Worm (Caenorhabditis elegans) whole organism, L1 larva: ENCODE measurements around the gene B0547.2.
A peak's percentile ranks its signal among the peaks of the same experiment; 100 is the strongest.

Source experiments
- aha-1 ChIP-seq: fragments of 150-350 bp; optimal IDR thresholded peaks from 2 replicates; lab custom pipeline; 2014; ENCODE audit warnings: missing biosample characterization, missing genetic modification characterization
- aly-2 ChIP-seq: fragments of 150-350 bp; optimal IDR thresholded peaks from 2 replicates; lab custom pipeline; 2014; ENCODE audit warnings: missing biosample characterization, missing genetic modification characterization
- blmp-1 ChIP-seq: fragments of 150-350 bp; optimal IDR thresholded peaks from 2 replicates; lab custom pipeline; 2014; ENCODE audit warnings: missing biosample characterization, missing genetic modification characterization
- ceh-8 ChIP-seq: fragments of 200-800 bp; sonication (Bioruptor generic); optimal IDR thresholded peaks from 2 replicates; lab custom pipeline; 2018; ENCODE audit warnings: mild to moderate bottlenecking, missing genetic modification characterization, moderate library complexity, missing compliant biosample characterization
- ceh-88 ChIP-seq: fragments of 200-800 bp; sonication (Bioruptor generic); IDR thresholded peaks from 2 replicates; pipeline ENCODE4 v1.3.6; 2022; ENCODE audit warnings: missing genetic modification characterization, missing compliant biosample characterization
- ces-1 ChIP-seq: fragments of 150-350 bp; optimal IDR thresholded peaks from 2 replicates; lab custom pipeline; 2014; ENCODE audit warnings: missing biosample characterization, missing genetic modification reagents, missing genetic modification characterization
- efl-1 ChIP-seq, 4 experiments: fragments of 150-350 bp; optimal IDR thresholded peaks in 3 of 4; peaks in 1 of 4; 1 replicate in 1 of 4; 2 replicates in 3 of 4; lab custom pipeline; 2014; ENCODE audit warnings: missing biosample characterization in 2 of 4, missing genetic modification characterization in 2 of 4, missing genetic modification reagents in 2 of 4
- elt-2 ChIP-seq: sonication (generic microtip); optimal IDR thresholded peaks from 2 replicates; lab custom pipeline; 2016; ENCODE audit warnings: missing genetic modification characterization, mild to moderate bottlenecking, inconsistent platforms, missing compliant biosample characterization, missing genetic modification reagents
- elt-3 ChIP-seq, 6 experiments: fragments of 150-350 bp in 1 of 6; sonication (generic microtip); optimal IDR thresholded peaks; 2 replicates each; lab custom pipeline; 2017 to 2018; ENCODE audit warnings: missing biosample characterization in 6 of 6, missing genetic modification characterization in 6 of 6, inconsistent platforms in 1 of 6
- fkh-10 ChIP-seq: sonication (generic microtip); optimal IDR thresholded peaks from 2 replicates; lab custom pipeline; 2017; ENCODE audit warnings: missing biosample characterization, missing genetic modification reagents, missing genetic modification characterization
- fos-1 ChIP-seq: fragments of 150-350 bp; optimal IDR thresholded peaks from 2 replicates; lab custom pipeline; 2014; ENCODE audit warnings: missing biosample characterization, missing genetic modification characterization
- grh-1 ChIP-seq: fragments of 200-800 bp; sonication (Bioruptor generic); IDR thresholded peaks from 2 replicates; pipeline ENCODE4 v1.3.6; 2022; ENCODE audit warnings: missing genetic modification reagents, missing genetic modification characterization, missing compliant biosample characterization
- hlh-17 ChIP-seq: fragments of 200-800 bp; sonication (Bioruptor generic); optimal IDR thresholded peaks from 2 replicates; lab custom pipeline; 2018; ENCODE audit warnings: missing genetic modification characterization, mild to moderate bottlenecking, missing compliant biosample characterization, moderate library complexity, borderline replicate concordance
- hpl-2 ChIP-seq: fragments of 150-350 bp; optimal IDR thresholded peaks from 2 replicates; lab custom pipeline; 2014; ENCODE audit warnings: missing biosample characterization, missing genetic modification reagents, missing genetic modification characterization
- jun-1 ChIP-seq: fragments of 150-350 bp; optimal IDR thresholded peaks from 2 replicates; lab custom pipeline; 2014; ENCODE audit warnings: missing biosample characterization, missing genetic modification reagents, missing genetic modification characterization
- lin-14 ChIP-seq: fragments of 200-800 bp; sonication (Bioruptor generic); optimal IDR thresholded peaks from 2 replicates; lab custom pipeline; 2018; ENCODE audit warnings: mild to moderate bottlenecking, missing genetic modification characterization, moderate library complexity, missing compliant biosample characterization
- lin-15B ChIP-seq: fragments of 150-350 bp; sonication (generic microtip); optimal IDR thresholded peaks from 3 replicates; lab custom pipeline; 2014; ENCODE audit warnings: missing biosample characterization, missing genetic modification characterization
- lin-35 ChIP-seq, 2 experiments: fragments of 150-350 bp; optimal IDR thresholded peaks; 2 replicates each; lab custom pipeline; 2014; ENCODE audit warnings: missing biosample characterization in 2 of 2, missing genetic modification characterization in 2 of 2, missing genetic modification reagents in 2 of 2
- lsy-2 ChIP-seq, 2 experiments: fragments of 150-350 bp; optimal IDR thresholded peaks; 2 replicates each; lab custom pipeline; 2014; ENCODE audit warnings: missing biosample characterization in 2 of 2, missing genetic modification characterization in 2 of 2
- mep-1 ChIP-seq: fragments of 150-350 bp; optimal IDR thresholded peaks from 2 replicates; lab custom pipeline; 2014; ENCODE audit warnings: missing biosample characterization, missing genetic modification characterization
- nhr-11 ChIP-seq: fragments of 150-350 bp; optimal IDR thresholded peaks from 2 replicates; lab custom pipeline; 2014; ENCODE audit warnings: missing biosample characterization, missing genetic modification characterization
- nhr-20 ChIP-seq: sonication (generic microtip); optimal IDR thresholded peaks from 2 replicates; lab custom pipeline; 2016; ENCODE audit warnings: mild to moderate bottlenecking, missing genetic modification characterization, missing compliant biosample characterization
- nhr-237 ChIP-seq: fragments of 150-350 bp; optimal IDR thresholded peaks from 2 replicates; lab custom pipeline; 2014; ENCODE audit warnings: missing biosample characterization, missing genetic modification characterization
- nhr-28 ChIP-seq: fragments of 150-350 bp; optimal IDR thresholded peaks from 2 replicates; lab custom pipeline; 2014; ENCODE audit warnings: missing biosample characterization, missing genetic modification characterization
- nhr-71 ChIP-seq: sonication (generic microtip); optimal IDR thresholded peaks from 2 replicates; lab custom pipeline; 2016; ENCODE audit warnings: mild to moderate bottlenecking, missing genetic modification characterization, moderate library complexity, missing compliant biosample characterization
- nhr-77 ChIP-seq: fragments of 150-350 bp; optimal IDR thresholded peaks from 2 replicates; lab custom pipeline; 2014; ENCODE audit warnings: missing biosample characterization, missing genetic modification characterization
- nhr-85 ChIP-seq: sonication (generic microtip); peaks from one replicate; lab custom pipeline; 2016; ENCODE audit warnings: missing genetic modification characterization, inconsistent platforms, missing compliant biosample characterization
- nhr-90 ChIP-seq: sonication (generic microtip); optimal IDR thresholded peaks from 2 replicates; lab custom pipeline; 2016; ENCODE audit warnings: mild to moderate bottlenecking, missing genetic modification characterization, missing compliant biosample characterization; ENCODE audit not compliant: poor library complexity
- pag-3 ChIP-seq: sonication (generic microtip); optimal IDR thresholded peaks from 2 replicates; lab custom pipeline; 2017; ENCODE audit warnings: missing genetic modification characterization, mild to moderate bottlenecking, missing compliant biosample characterization, antibody characterized with exemption, borderline replicate concordance; ENCODE audit not compliant: insufficient read depth
- pqm-1 ChIP-seq: sonication (generic microtip); optimal IDR thresholded peaks from 3 replicates; lab custom pipeline; 2017; ENCODE audit warnings: missing biosample characterization, missing genetic modification characterization
- rnt-1 ChIP-seq: sonication (generic microtip); optimal IDR thresholded peaks from 2 replicates; lab custom pipeline; 2016; ENCODE audit warnings: mild to moderate bottlenecking, missing genetic modification characterization, moderate library complexity, missing compliant biosample characterization
- sptf-1 ChIP-seq: fragments of 150-350 bp; optimal IDR thresholded peaks from 2 replicates; lab custom pipeline; 2014; ENCODE audit warnings: missing biosample characterization, missing genetic modification characterization
- swsn-7 ChIP-seq: sonication (generic microtip); optimal IDR thresholded peaks from 2 replicates; lab custom pipeline; 2016; ENCODE audit warnings: missing genetic modification characterization, missing compliant biosample characterization
- tlp-1 ChIP-seq: fragments of 150-350 bp; optimal IDR thresholded peaks from 2 replicates; lab custom pipeline; 2014; ENCODE audit warnings: missing biosample characterization, missing genetic modification characterization
- unc-62 ChIP-seq: fragments of 150-350 bp; optimal IDR thresholded peaks from 2 replicates; lab custom pipeline; 2014; ENCODE audit warnings: missing biosample characterization, missing genetic modification reagents, missing genetic modification characterization
- xbp-1 ChIP-seq: sonication (generic microtip); optimal IDR thresholded peaks from 2 replicates; lab custom pipeline; 2016; ENCODE audit warnings: missing genetic modification characterization, missing compliant biosample characterization
- zag-1 ChIP-seq: fragments of 150-350 bp; optimal IDR thresholded peaks from 2 replicates; lab custom pipeline; 2014; ENCODE audit warnings: missing biosample characterization, missing genetic modification characterization
- zip-4 ChIP-seq: fragments of 200-800 bp; sonication (Bioruptor generic); optimal IDR thresholded peaks from 2 replicates; lab custom pipeline; 2018; ENCODE audit warnings: mild to moderate bottlenecking, missing genetic modification characterization, moderate library complexity, missing compliant biosample characterization
- ztf-4 ChIP-seq: fragments of 150-350 bp; optimal IDR thresholded peaks from 2 replicates; lab custom pipeline; 2014; ENCODE audit warnings: missing biosample characterization, missing genetic modification characterization

The B0547.2 gene

ce11 chrIV:5650761-5651332 is 5.0 kb downstream of the B0547.2 start:
- TF ChIP-seq aly-2 (tag; lab: Kevin White, UChicago) (peak; percentile 21), grh-1 (GFP tag; lab: Robert Waterston, UW) (no peak), hlh-17 (no peak), ceh-8 (GFP tag; lab: Kevin White, UChicago) (peak; percentile 22), nhr-85 (tag; lab: Kevin White, UChicago) (peak; percentile 25)

DNA sequence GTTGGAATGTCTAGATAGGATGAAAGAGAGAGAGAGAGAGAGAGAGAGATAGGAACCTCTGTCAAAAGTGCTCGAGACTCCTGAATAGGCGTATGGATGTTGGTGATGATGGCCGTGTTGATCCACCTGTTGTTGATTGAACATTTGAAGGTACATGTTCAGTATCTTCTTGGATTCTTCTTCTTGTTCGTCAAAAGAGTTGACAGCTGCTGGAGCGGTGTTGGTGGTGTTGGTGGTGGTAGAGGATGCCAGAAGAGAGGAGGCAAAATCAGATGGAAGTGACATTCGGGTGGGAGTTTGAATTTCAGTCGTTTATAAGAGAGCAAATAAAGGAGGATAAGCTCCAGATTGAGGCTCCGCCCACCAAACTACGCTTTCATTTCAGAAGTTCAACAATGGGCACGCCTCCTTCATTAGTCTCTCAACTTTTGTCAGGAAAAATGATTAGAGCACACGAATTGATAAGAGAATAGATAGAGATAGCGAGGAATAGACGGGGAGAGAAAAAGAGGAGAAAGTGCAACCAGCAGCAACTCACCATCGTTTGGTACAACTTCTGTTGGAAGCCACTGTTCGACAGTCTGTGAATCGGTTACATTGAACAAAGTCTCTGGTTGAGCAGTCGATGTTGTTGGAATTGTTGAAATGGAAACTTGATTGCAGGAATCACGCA is 7.1 kb downstream of the B0547.2 start:
- TF ChIP-seq efl-1 (optimal IDR thresholded peaks at IDR 0.05; lab: Kevin White, UChicago): no peak
- peak in 1 of 2 experiments; percentile 85 for TF ChIP-seq efl-1 (GFP tag; optimal IDR thresholded peaks at IDR 0.05 in 1 of 2; lab: Kevin White, UChicago)
- TF ChIP-seq sptf-1: no peak

ce11 chrIV:5653649-5654048 is 7.8 kb downstream of the B0547.2 start, which contains the start of gene clec-178:
TSS of gene clec-178 (plus strand) at chrIV:5653949.
- TF ChIP-seq sptf-1 (no peak), nhr-77 (tag; lab: Kevin White, UChicago) (no peak), efl-1 (optimal IDR thresholded peaks at IDR 0.05; lab: Kevin White, UChicago) (no peak), efl-1 (GFP tag; optimal IDR thresholded peaks at IDR 0.05 in 1 of 2; lab: Kevin White, UChicago) (no peak), fkh-10 (GFP tag; lab: Kevin White, UChicago) (no peak), lin-15B (no peak)

DNA sequence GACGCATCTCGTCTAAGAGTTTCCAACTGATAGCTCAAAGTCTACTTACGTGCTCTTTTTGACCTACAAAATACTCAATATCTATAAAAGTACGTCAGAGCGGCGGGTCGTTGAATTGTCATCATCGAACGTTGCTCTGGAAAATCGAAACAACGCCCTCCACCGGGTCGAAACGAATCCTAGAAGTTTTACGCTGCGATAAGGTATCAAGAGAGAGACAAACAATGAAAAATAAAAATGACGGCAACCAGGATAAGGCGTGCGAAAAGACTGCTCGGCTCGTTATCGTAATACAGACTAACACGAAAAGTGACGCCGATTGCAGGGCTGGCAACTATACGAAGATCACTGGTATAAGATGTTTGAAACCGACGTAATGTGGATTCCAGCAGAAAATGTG is 8.4 kb downstream of the B0547.2 start:
- peak; percentile 10 for TF ChIP-seq nhr-71 (tag; lab: Kevin White, UChicago)
- TF ChIP-seq pqm-1 (tag; lab: Kevin White, UChicago): peak; percentile 11
- TF ChIP-seq elt-2 (tag; lab: Kevin White, UChicago): peak; percentile 58
- TF ChIP-seq ces-1 (GFP tag; lab: Kevin White, UChicago): no peak
- peak; percentile 22 for TF ChIP-seq lin-14 (GFP tag; lab: Kevin White, UChicago)
- TF ChIP-seq lin-35 (GFP tag; optimal IDR thresholded peaks at IDR 0.05; lab: Kevin White, UChicago): peak in 1 of 2 experiments; percentile 0
- TF ChIP-seq elt-3 (tag; optimal IDR thresholded peaks at IDR 0.05; lab: Kevin White, UChicago): no peak
- TF ChIP-seq, all 84 proteins: peak for 5

DNA sequence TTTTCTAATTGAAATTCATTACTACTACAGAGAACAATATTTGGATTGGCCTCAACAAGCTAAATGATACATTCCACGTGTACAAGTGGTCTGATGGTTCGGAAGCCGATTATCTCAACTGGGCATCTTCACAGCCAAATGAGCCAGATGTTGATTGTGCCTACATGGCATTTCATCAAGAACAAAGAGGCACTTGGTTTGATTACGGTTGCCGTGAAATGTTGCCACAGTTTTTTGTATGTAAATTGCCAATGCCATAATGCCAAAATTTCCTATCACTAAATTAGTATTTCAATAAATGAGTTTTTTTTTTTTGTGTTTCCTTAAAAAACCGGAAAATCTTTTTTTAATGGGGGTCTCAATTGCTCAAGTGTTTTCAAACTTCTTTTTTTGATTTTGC is 8.9 kb downstream of the B0547.2 start:
- peak; percentile 40 for TF ChIP-seq nhr-85 (tag; lab: Kevin White, UChicago)
- TF ChIP-seq pag-3 (tag; lab: Kevin White, UChicago): no peak
- no peak for TF ChIP-seq ztf-4 (tag; lab: Kevin White, UChicago)
- no peak for TF ChIP-seq nhr-20
- TF ChIP-seq aly-2 (tag; lab: Kevin White, UChicago): no peak

ce11 chrIV:5655966-5656389 is 10.2 kb downstream of the B0547.2 start:
- TF ChIP-seq mep-1 (tag; lab: Kevin White, UChicago) (peak; percentile 80), nhr-77 (tag; lab: Kevin White, UChicago) (peak; percentile 51), lsy-2 (tag; optimal IDR thresholded peaks at IDR 0.05; lab: Kevin White, UChicago) (peak; percentile 44 to 53), nhr-28 (tag; lab: Kevin White, UChicago) (peak; percentile 31), ztf-4 (tag; lab: Kevin White, UChicago) (peak; percentile 21), elt-2 (tag; lab: Kevin White, UChicago) (no peak), ceh-88 (GFP tag; lab: Robert Waterston, UW) (no peak), grh-1 (GFP tag; lab: Robert Waterston, UW) (peak; percentile 48; the same call in 1 of the 2 replicates), elt-3 (tag; optimal IDR thresholded peaks at IDR 0.05; lab: Kevin White, UChicago) (peak in 2 of 6 experiments; percentile 81 to 82), swsn-7 (tag; lab: Kevin White, UChicago) (peak; percentile 32), blmp-1 (tag; lab: Kevin White, UChicago) (peak; percentile 59), xbp-1 (tag; lab: Kevin White, UChicago) (peak; percentile 39), unc-62 (GFP tag; lab: Kevin White, UChicago) (no peak), rnt-1 (tag; lab: Kevin White, UChicago) (peak; percentile 31), tlp-1 (tag; lab: Kevin White, UChicago) (no peak), zag-1 (no peak), aly-2 (tag; lab: Kevin White, UChicago) (no peak), nhr-85 (tag; lab: Kevin White, UChicago) (peak; percentile 95), fos-1 (tag; lab: Kevin White, UChicago) (no peak), nhr-237 (tag; lab: Kevin White, UChicago) (peak; percentile 82), nhr-11 (tag; lab: Kevin White, UChicago) (no peak), nhr-20 (peak; percentile 84), hpl-2 (no peak), aha-1 (tag; lab: Kevin White, UChicago) (peak; percentile 93), nhr-90 (tag; lab: Kevin White, UChicago) (peak; percentile 62), zip-4 (peak; percentile 83), jun-1 (tag; lab: Kevin White, UChicago) (peak; percentile 55)
